Fruit fly (Drosophila melanogaster): ENCODE measurements around the gene CG10631.

The CG10631 gene

dm6 chr2L:19795320-19796110 is 38.8 kb upstream of the CG10631 start:
- TF ChIP-seq CG8159 (tag; optimal IDR thresholded peaks at IDR 0.05) (peak; percentile 27), CG4496 (GFP tag; IDR thresholded peaks at IDR 0.05) (peak; percentile 26; the same call in 1 of the 3 replicates), CG14655 (GFP tag; optimal IDR thresholded peaks at IDR 0.05) (peak; percentile 29), CG15710 (tag; optimal IDR thresholded peaks at IDR 0.05) (peak; percentile 15), Pif1B (GFP tag; optimal IDR thresholded peaks at IDR 0.05) (peak; percentile 16), Pif1A (GFP tag; optimal IDR thresholded peaks at IDR 0.05) (peak; percentile 13), CG10348 (GFP tag; IDR thresholded peaks at IDR 0.05) (no peak), fd96Ca (GFP tag; IDR thresholded peaks at IDR 0.05) (peak; percentile 58), CG12605 (GFP tag; IDR thresholded peaks at IDR 0.05) (no peak), Snoo (tag; optimal IDR thresholded peaks at IDR 0.05) (peak; percentile 17), EcR (GFP tag; optimal IDR thresholded peaks at IDR 0.05) (peak; percentile 98), CG13204 (GFP tag; optimal IDR thresholded peaks at IDR 0.05) (no peak), D1 (tag; optimal IDR thresholded peaks at IDR 0.05) (peak; percentile 40)

- TF ChIP-seq CG9948 (tag; optimal IDR thresholded peaks at IDR 0.05) (no peak), CG4496 (GFP tag; IDR thresholded peaks at IDR 0.05) (peak; percentile 41; the same call in 2 of the 3 replicates)
Measured at dm6 chr2L:19791321-19792281, 34.9 kb upstream of the CG10631 start, which contains the start of the genes CdGAPr and CG10466. CdGAPr (minus strand) TSS chr2L:19791882. CG10466 (plus strand) TSS chr2L:19792104.

- TF ChIP-seq CG10348 (GFP tag; IDR thresholded peaks at IDR 0.05) (no peak), CG9948 (tag; optimal IDR thresholded peaks at IDR 0.05) (peak; percentile 12), CG34367 (tag; optimal IDR thresholded peaks at IDR 0.05) (no peak), Pif1A (GFP tag; optimal IDR thresholded peaks at IDR 0.05) (peak; percentile 18), CG14655 (GFP tag; optimal IDR thresholded peaks at IDR 0.05) (peak; percentile 32), D1 (tag; optimal IDR thresholded peaks at IDR 0.05) (no peak)
Measured at dm6 chr2L:19790553-19791320, 34.0 kb upstream of the CG10631 start.

dm6 chr2L:19788735-19789134 is 32.0 kb upstream of the CG10631 start:
- no peak for TF ChIP-seq fd96Ca (GFP tag; IDR thresholded peaks at IDR 0.05)
- TF ChIP-seq CG9948 (tag; optimal IDR thresholded peaks at IDR 0.05) = peak; percentile 17
- no peak for TF ChIP-seq CG10348 (GFP tag; IDR thresholded peaks at IDR 0.05)
- TF ChIP-seq CG4496 (GFP tag; IDR thresholded peaks at IDR 0.05) = peak; percentile 53; the same call in 1 of the 3 replicates
- peak; percentile 32 for TF ChIP-seq CG15710 (tag; optimal IDR thresholded peaks at IDR 0.05)
- TF ChIP-seq CG8159 (tag; optimal IDR thresholded peaks at IDR 0.05) = peak; percentile 13
- peak; percentile 30; the same call in 1 of the 2 replicates for TF ChIP-seq CG32121 (GFP tag; IDR thresholded peaks at IDR 0.05)
- no peak for TF ChIP-seq CG14655 (GFP tag; optimal IDR thresholded peaks at IDR 0.05)

- no peak for TF ChIP-seq CG9948 (tag; optimal IDR thresholded peaks at IDR 0.05)
Measured at dm6 chr2L:19787930-19788329, 31.2 kb upstream of the CG10631 start.

dm6 chr2L:19784827-19785569 is 28.3 kb upstream of the CG10631 start:
- TF ChIP-seq CG32121 (GFP tag; IDR thresholded peaks at IDR 0.05) (no peak), CG8301 (tag; optimal IDR thresholded peaks at IDR 0.05) (no peak), Ets98B (GFP tag; IDR thresholded peaks at IDR 0.05) (no peak), Snoo (tag; optimal IDR thresholded peaks at IDR 0.05) (no peak), CG4496 (GFP tag; IDR thresholded peaks at IDR 0.05) (0 out of 3 replicates have a peak, but pooled peaks have one; percentile 32), CG14655 (GFP tag; optimal IDR thresholded peaks at IDR 0.05) (no peak), CG34367 (tag; optimal IDR thresholded peaks at IDR 0.05) (no peak), Pif1A (GFP tag; optimal IDR thresholded peaks at IDR 0.05) (no peak), CG17806 (tag; optimal IDR thresholded peaks at IDR 0.05) (no peak), CG13204 (GFP tag; optimal IDR thresholded peaks at IDR 0.05) (no peak), D1 (tag; optimal IDR thresholded peaks at IDR 0.05) (no peak), CG10348 (GFP tag; IDR thresholded peaks at IDR 0.05) (no peak), CG8159 (tag; optimal IDR thresholded peaks at IDR 0.05) (no peak), rn (GFP tag; IDR thresholded peaks at IDR 0.05) (no peak), CG15710 (tag; optimal IDR thresholded peaks at IDR 0.05) (no peak), Pif1B (GFP tag; optimal IDR thresholded peaks at IDR 0.05) (no peak), CG12605 (GFP tag; IDR thresholded peaks at IDR 0.05) (no peak), EcR (GFP tag; optimal IDR thresholded peaks at IDR 0.05) (peak; percentile 19)

Data from whole organism, pupa.